Fruit fly (Drosophila melanogaster): ENCODE measurements around the gene Tb.

Gene Tb

DNA sequence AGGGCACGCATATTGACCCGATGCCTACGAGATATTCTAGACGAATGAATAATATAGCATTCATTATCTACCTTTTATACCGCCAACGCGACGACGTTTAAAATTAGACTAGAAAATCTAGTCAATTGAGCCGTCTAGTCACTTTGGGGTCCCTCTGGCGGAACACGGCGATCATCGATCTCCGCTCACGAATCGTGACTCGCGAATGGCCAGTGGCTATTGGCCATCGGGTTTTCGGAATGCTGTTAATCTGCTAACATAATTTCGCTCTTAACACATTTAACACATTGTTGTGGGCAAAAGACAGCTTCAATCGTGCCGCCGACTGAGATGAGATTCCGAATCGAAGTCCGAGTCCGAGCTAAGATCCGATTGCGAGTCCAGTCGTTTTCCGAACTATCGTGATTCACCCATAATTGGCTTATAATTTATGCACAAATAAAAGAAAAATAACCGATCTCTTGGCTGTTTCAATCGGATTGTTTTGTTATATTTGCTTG, 34.9 kb upstream of the Tb start, which contains the start of gene TwdlP (continued):
- TF ChIP-seq CG14014 (GFP tag; IDR thresholded peaks at IDR 0.05) (no peak), CG10654 (GFP tag; optimal IDR thresholded peaks at IDR 0.05) (no peak), HLH4C (GFP tag; IDR thresholded peaks at IDR 0.05; ENCODE audit: partially characterized antibody) (no peak), stwl (tag; optimal IDR thresholded peaks at IDR 0.05) (no peak), CG1792 (GFP tag; optimal IDR thresholded peaks at IDR 0.05) (no peak), Antp (GFP tag; optimal IDR thresholded peaks at IDR 0.05) (no peak), en (GFP tag; optimal IDR thresholded peaks at IDR 0.05) (no peak), ato (GFP tag; IDR thresholded peaks at IDR 0.05; ENCODE audit: partially characterized antibody) (no peak), CG9727 (GFP tag; optimal IDR thresholded peaks at IDR 0.05) (no peak), Sox102F (GFP tag; optimal IDR thresholded peaks at IDR 0.05) (no peak), C15 (GFP tag; IDR thresholded peaks at IDR 0.05) (no peak), CG33557 (GFP tag; optimal IDR thresholded peaks at IDR 0.05) (no peak), CG4360 (GFP tag; IDR thresholded peaks at IDR 0.05) (no peak), Hmr (GFP tag; optimal IDR thresholded peaks at IDR 0.05) (no peak), fru (optimal IDR thresholded peaks at IDR 0.05) (no peak), inv (GFP tag; IDR thresholded peaks at IDR 0.05; ENCODE audit: partially characterized antibody) (no peak), CG6791 (GFP tag; IDR thresholded peaks at IDR 0.05; ENCODE audit: partially characterized antibody) (no peak), CG3995 (GFP tag; optimal IDR thresholded peaks at IDR 0.05) (no peak), Stat92E (GFP tag; optimal IDR thresholded peaks at IDR 0.05) (no peak), YL-1 (GFP tag; optimal IDR thresholded peaks at IDR 0.05) (no peak), Myb (GFP tag; optimal IDR thresholded peaks at IDR 0.05) (no peak), CG1603 (tag; optimal IDR thresholded peaks at IDR 0.05) (no peak), vvl (GFP tag; IDR thresholded peaks at IDR 0.05) (peak; percentile 33; the same call in 1 of the 2 replicates), scrt (GFP tag; optimal IDR thresholded peaks at IDR 0.05) (no peak), zen (tag; optimal IDR thresholded peaks at IDR 0.05) (no peak), CG13894 (tag; optimal IDR thresholded peaks at IDR 0.05) (peak; percentile 20), gsb-n (tag; optimal IDR thresholded peaks at IDR 0.05) (no peak), Deaf1 (tag; optimal IDR thresholded peaks at IDR 0.05) (peak; percentile 72), CG31365 (tag; optimal IDR thresholded peaks at IDR 0.05) (no peak), CG3065 (GFP tag; optimal IDR thresholded peaks at IDR 0.05) (no peak), Hr39 (optimal IDR thresholded peaks at IDR 0.05) (no peak), CG12219 (GFP tag; optimal IDR thresholded peaks at IDR 0.05) (no peak), Rx (GFP tag; IDR thresholded peaks at IDR 0.05) (no peak), sna (GFP tag; IDR thresholded peaks at IDR 0.05; ENCODE audit: partially characterized antibody) (no peak), sqz (GFP tag; optimal IDR thresholded peaks at IDR 0.05) (no peak), az2 (GFP tag; optimal IDR thresholded peaks at IDR 0.05) (no peak), Bgb (GFP tag; IDR thresholded peaks at IDR 0.05; ENCODE audit: partially characterized antibody) (no peak), bsh (GFP tag; optimal IDR thresholded peaks at IDR 0.05) (no peak), abd-A (tag; optimal IDR thresholded peaks at IDR 0.05) (peak; percentile 52), CG31224 (GFP tag; IDR thresholded peaks at IDR 0.05) (no peak), CG12769 (tag; optimal IDR thresholded peaks at IDR 0.05) (peak; percentile 57), aop (GFP tag; IDR thresholded peaks at IDR 0.05) (no peak), Opbp (GFP tag; IDR thresholded peaks at IDR 0.05; ENCODE audit: partially characterized antibody) (no peak), Lim3 (GFP tag; IDR thresholded peaks at IDR 0.05) (no peak), Dbx (GFP tag; IDR thresholded peaks at IDR 0.05) (no peak), br (optimal IDR thresholded peaks at IDR 0.05) (no peak), CG1024 (GFP tag; IDR thresholded peaks at IDR 0.05) (no peak), D (optimal IDR thresholded peaks at IDR 0.05) (no peak), D (GFP tag; optimal IDR thresholded peaks at IDR 0.05) (no peak), bbx (GFP tag; IDR thresholded peaks at IDR 0.05; ENCODE audit: partially characterized antibody) (no peak), peb (GFP tag; IDR thresholded peaks at IDR 0.05) (no peak), Doc2 (GFP tag; IDR thresholded peaks at IDR 0.05) (no peak)

Measured in whole organism, embryonic.